Fruit fly (Drosophila melanogaster): Measurements from ENCODE around the gene Ubr3.

DNA sequence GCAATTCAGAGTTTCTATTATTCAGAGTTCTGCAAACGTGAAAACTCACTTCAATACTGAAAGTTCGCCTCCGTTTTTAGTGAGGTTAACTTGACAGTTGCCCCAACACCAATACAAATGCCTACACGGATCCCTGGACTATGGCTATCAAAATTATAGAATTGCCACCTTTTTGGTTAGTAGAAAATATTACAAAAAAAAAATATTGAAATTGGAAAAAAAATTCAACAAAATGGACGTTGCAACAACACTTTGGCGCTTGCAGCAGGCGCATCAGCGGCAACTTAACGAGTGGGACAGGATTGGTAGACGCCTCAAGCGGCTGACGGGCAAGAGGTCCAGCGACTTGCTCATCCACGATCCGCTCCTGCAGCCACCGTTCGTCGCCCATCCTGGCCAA, 20.2 kb downstream of the Ubr3 start, which contains the start of the genes CG15332 and CG15330:
- TF ChIP-seq usp (GFP tag; optimal IDR thresholded peaks at IDR 0.05) (no peak), h (GFP tag; optimal IDR thresholded peaks at IDR 0.05) (no peak), ey (GFP tag; optimal IDR thresholded peaks at IDR 0.05) (no peak), rgr (GFP tag; optimal IDR thresholded peaks at IDR 0.05) (no peak), Abd-B (GFP tag; optimal IDR thresholded peaks at IDR 0.05) (no peak), Mio (GFP tag; optimal IDR thresholded peaks at IDR 0.05) (no peak), Hr78 (GFP tag; optimal IDR thresholded peaks at IDR 0.05) (no peak), psq (GFP tag; optimal IDR thresholded peaks at IDR 0.05) (no peak), CG32264 (GFP tag; optimal IDR thresholded peaks at IDR 0.05) (no peak)

Data from whole organism, wandering third instar larva.